Fruit fly (Drosophila melanogaster) whole organism, embryonic: ENCODE data around the gene CG14194.

Experiments
- Bdp1 ChIP-seq: fragments of 200-800 bp; sonication (Bioruptor generic); optimal IDR thresholded peaks from 3 replicates; lab custom pipeline; 2016; ENCODE audit warnings: missing biosample characterization, missing genetic modification characterization
- Blimp-1 ChIP-seq: fragments of 200-800 bp; sonication (Bioruptor generic); optimal IDR thresholded peaks from 3 replicates; lab custom pipeline; 2018; ENCODE audit warnings: missing biosample characterization, missing genetic modification characterization, mild to moderate bottlenecking, moderate library complexity, missing genetic modification reagents
- CG1024 ChIP-seq: fragments of 200-800 bp; sonication (Bioruptor generic); IDR thresholded peaks from 2 replicates; pipeline ENCODE4 v1.3.6; 2022; ENCODE audit warnings: missing biosample characterization, missing genetic modification characterization
- CG10321 ChIP-seq: fragments of 200-800 bp; sonication (Bioruptor generic); IDR thresholded peaks from 2 replicates; pipeline ENCODE4 v1.3.6; 2022; ENCODE audit warnings: missing biosample characterization, missing genetic modification characterization
- CG12155 ChIP-seq: fragments of 200-800 bp; sonication (Bioruptor generic); optimal IDR thresholded peaks from 3 replicates; lab custom pipeline; 2016; ENCODE audit warnings: missing biosample characterization, missing genetic modification characterization
- CG1233 ChIP-seq: fragments of 200-800 bp; sonication (Bioruptor generic); optimal IDR thresholded peaks from 4 replicates; lab custom pipeline; 2018; ENCODE audit warnings: missing biosample characterization, mild to moderate bottlenecking, missing genetic modification characterization
- CG12942 ChIP-seq: fragments of 200-800 bp; sonication (Bioruptor generic); optimal IDR thresholded peaks from 3 replicates; lab custom pipeline; 2016; ENCODE audit warnings: missing biosample characterization, missing genetic modification characterization
- CG14667 ChIP-seq: fragments of 200-800 bp; sonication (Bioruptor generic); IDR thresholded peaks from 2 replicates; pipeline ENCODE4 v1.3.6; 2022; ENCODE audit warnings: missing biosample characterization, missing genetic modification characterization
- CG14860 ChIP-seq: fragments of 200-800 bp; sonication (Bioruptor generic); IDR thresholded peaks from 3 replicates; pipeline ENCODE4 v1.3.6; 2022; ENCODE audit warnings: missing biosample characterization, missing genetic modification characterization; ENCODE audit not compliant: partially characterized antibody
- CG15073 ChIP-seq: fragments of 200-800 bp; sonication (Bioruptor generic); optimal IDR thresholded peaks from 2 replicates; lab custom pipeline; 2016; ENCODE audit warnings: missing biosample characterization, missing genetic modification characterization
- CG1602 ChIP-seq: fragments of 200-800 bp; sonication (Bioruptor generic); optimal IDR thresholded peaks from 3 replicates; lab custom pipeline; 2016; ENCODE audit warnings: missing biosample characterization, missing genetic modification characterization
- CG16815 ChIP-seq: fragments of 200-800 bp; sonication (Bioruptor generic); optimal IDR thresholded peaks from 3 replicates; lab custom pipeline; 2017; ENCODE audit warnings: missing biosample characterization, mild to moderate bottlenecking, missing genetic modification characterization
- CG17186 ChIP-seq: fragments of 200-800 bp; sonication (Bioruptor generic); optimal IDR thresholded peaks from 3 replicates; lab custom pipeline; 2017; ENCODE audit warnings: missing biosample characterization, missing genetic modification reagents, missing genetic modification characterization
- CG17361 ChIP-seq: fragments of 200-800 bp; sonication (Bioruptor generic); IDR thresholded peaks from 3 replicates; pipeline ENCODE4 v1.3.6; 2022; ENCODE audit warnings: missing biosample characterization, missing genetic modification characterization
- CG17385 ChIP-seq: fragments of 200-800 bp; sonication (Bioruptor generic); optimal IDR thresholded peaks from 3 replicates; lab custom pipeline; 2018; ENCODE audit warnings: missing biosample characterization, mild to moderate bottlenecking, missing genetic modification characterization
- CG18599 ChIP-seq: fragments of 200-800 bp; sonication (Bioruptor generic); optimal IDR thresholded peaks from 3 replicates; lab custom pipeline; 2017; ENCODE audit warnings: missing biosample characterization, missing genetic modification characterization, mild to moderate bottlenecking, moderate library complexity, missing genetic modification reagents
- CG30020 ChIP-seq: fragments of 200-800 bp; optimal IDR thresholded peaks from 2 replicates; lab custom pipeline; 2019; ENCODE audit warnings: missing biosample characterization, mild to moderate bottlenecking, missing genetic modification characterization, moderate library complexity
- CG31365 ChIP-seq: fragments of 200-800 bp; sonication (Bioruptor generic); optimal IDR thresholded peaks from 2 replicates; lab custom pipeline; 2018; ENCODE audit warnings: missing biosample characterization, mild to moderate bottlenecking, missing genetic modification characterization
- CG3995 ChIP-seq: fragments of 200-800 bp; sonication (Bioruptor generic); optimal IDR thresholded peaks from 3 replicates; lab custom pipeline; 2016; ENCODE audit warnings: missing biosample characterization, missing genetic modification characterization
- CG4404 ChIP-seq: fragments of 200-800 bp; sonication (Bioruptor generic); IDR thresholded peaks from 2 replicates; pipeline ENCODE4 v1.3.6; 2022; ENCODE audit warnings: missing biosample characterization, missing genetic modification characterization
- CG4424 ChIP-seq: fragments of 200-800 bp; sonication (Bioruptor generic); optimal IDR thresholded peaks from 3 replicates; lab custom pipeline; 2016; ENCODE audit warnings: missing biosample characterization, missing genetic modification characterization
- CG5245 ChIP-seq: fragments of 200-800 bp; sonication (Bioruptor generic); optimal IDR thresholded peaks from 3 replicates; lab custom pipeline; 2016; ENCODE audit warnings: missing biosample characterization, missing genetic modification characterization
- CG6272 ChIP-seq: fragments of 200-800 bp; sonication (Bioruptor generic); IDR thresholded peaks from 2 replicates; pipeline ENCODE4 v1.3.6; 2022; ENCODE audit warnings: missing biosample characterization, missing genetic modification characterization
- CG7745 ChIP-seq: fragments of 200-800 bp; sonication (Bioruptor generic); optimal IDR thresholded peaks from 2 replicates; lab custom pipeline; 2018; ENCODE audit warnings: missing biosample characterization, mild to moderate bottlenecking, missing genetic modification characterization, moderate library complexity
- CG7786 ChIP-seq: fragments of 200-800 bp; sonication (Bioruptor generic); optimal IDR thresholded peaks from 2 replicates; lab custom pipeline; 2016; ENCODE audit warnings: missing biosample characterization, missing genetic modification characterization
- CG9876 ChIP-seq: fragments of 200-800 bp; sonication (Bioruptor generic); optimal IDR thresholded peaks from 2 replicates; lab custom pipeline; 2016; ENCODE audit warnings: missing biosample characterization, missing genetic modification characterization
- Dbx ChIP-seq: fragments of 200-800 bp; sonication (Bioruptor generic); IDR thresholded peaks from 3 replicates; pipeline ENCODE4 v1.3.6; 2022; ENCODE audit warnings: missing biosample characterization, missing genetic modification characterization
- E2f1 ChIP-seq: fragments of 200-800 bp; sonication (Bioruptor generic); IDR thresholded peaks from 2 replicates; pipeline ENCODE4 v1.3.6; 2022; ENCODE audit warnings: missing biosample characterization, missing genetic modification characterization
- H15 ChIP-seq: fragments of 200-800 bp; sonication (Bioruptor generic); IDR thresholded peaks from 3 replicates; pipeline ENCODE4 v1.3.6; 2022; ENCODE audit warnings: missing biosample characterization, missing genetic modification characterization
- Hsf ChIP-seq: fragments of 200-800 bp; sonication (Bioruptor generic); optimal IDR thresholded peaks from 3 replicates; lab custom pipeline; 2016; ENCODE audit warnings: missing biosample characterization, missing genetic modification characterization
- Lpt ChIP-seq: fragments of >200 bp; optimal IDR thresholded peaks from 2 replicates; lab custom pipeline; 2018; ENCODE audit warnings: missing biosample characterization, missing genetic modification characterization
- Mad ChIP-seq: fragments of 200-800 bp; sonication (Bioruptor generic); optimal IDR thresholded peaks from 2 replicates; lab custom pipeline; 2016; ENCODE audit warnings: missing biosample characterization, missing genetic modification characterization
- Mrtf ChIP-seq: fragments of 200-800 bp; sonication (Bioruptor generic); IDR thresholded peaks from 3 replicates; pipeline ENCODE4 v1.3.6; 2022; ENCODE audit warnings: missing biosample characterization, missing genetic modification characterization
- Nf-YA ChIP-seq: fragments of 200-800 bp; sonication (Bioruptor generic); IDR thresholded peaks from 2 replicates; pipeline ENCODE4 v1.3.6; 2022; ENCODE audit warnings: missing biosample characterization, missing genetic modification characterization
- Spps ChIP-seq: fragments of 200-800 bp; sonication (Bioruptor generic); optimal IDR thresholded peaks from 2 replicates; lab custom pipeline; 2018; ENCODE audit warnings: missing biosample characterization, mild to moderate bottlenecking, missing genetic modification characterization
- Xbp1 ChIP-seq: fragments of 200-800 bp; sonication (Bioruptor generic); optimal IDR thresholded peaks from 3 replicates; lab custom pipeline; 2016; ENCODE audit warnings: missing biosample characterization, mild to moderate bottlenecking, missing genetic modification characterization
- ap ChIP-seq: fragments of 200-800 bp; sonication (Bioruptor generic); IDR thresholded peaks from 2 replicates; pipeline ENCODE4 v1.3.6; 2022; ENCODE audit warnings: missing biosample characterization, missing genetic modification characterization
- bbx ChIP-seq: fragments of 200-800 bp; sonication (Bioruptor generic); IDR thresholded peaks from 2 replicates; pipeline ENCODE4 v1.3.6; 2022; ENCODE audit warnings: missing biosample characterization, missing genetic modification characterization; ENCODE audit not compliant: partially characterized antibody
- chn ChIP-seq: fragments of 200-800 bp; sonication (Bioruptor generic); optimal IDR thresholded peaks from 2 replicates; lab custom pipeline; 2016; ENCODE audit warnings: missing biosample characterization, missing genetic modification characterization
- esg ChIP-seq: fragments of 200-800 bp; sonication (Bioruptor generic); conservative IDR thresholded peaks from 2 replicates; pipeline ENCODE4 v1.3.6; 2022; ENCODE audit warnings: missing biosample characterization, missing genetic modification characterization
- gro ChIP-seq: fragments of 200-800 bp; sonication (Bioruptor generic); optimal IDR thresholded peaks from 2 replicates; lab custom pipeline; 2016; ENCODE audit warnings: missing biosample characterization, missing genetic modification characterization
- maf-S ChIP-seq: fragments of 200-800 bp; sonication (Bioruptor generic); optimal IDR thresholded peaks from 2 replicates; lab custom pipeline; 2016; ENCODE audit warnings: missing biosample characterization, missing genetic modification characterization
- nerfin-2 ChIP-seq: fragments of 200-800 bp; sonication (Bioruptor generic); IDR thresholded peaks from 2 replicates; pipeline ENCODE4 v1.3.6; 2022; ENCODE audit warnings: missing biosample characterization, missing genetic modification characterization; ENCODE audit not compliant: partially characterized antibody
- nom ChIP-seq: fragments of 200-800 bp; sonication (Bioruptor generic); optimal IDR thresholded peaks from 2 replicates; lab custom pipeline; 2017; ENCODE audit warnings: missing biosample characterization, missing genetic modification characterization, mild to moderate bottlenecking, moderate library complexity, missing genetic modification reagents
- onecut ChIP-seq: fragments of 200-800 bp; sonication (Bioruptor generic); IDR thresholded peaks from 2 replicates; pipeline ENCODE4 v1.3.6; 2022; ENCODE audit warnings: missing biosample characterization, missing genetic modification characterization
- org-1 ChIP-seq: fragments of 200-800 bp; sonication (Bioruptor generic); optimal IDR thresholded peaks from 2 replicates; lab custom pipeline; 2017; ENCODE audit warnings: missing biosample characterization, missing genetic modification characterization
- p53 ChIP-seq: fragments of 200-800 bp; sonication (Bioruptor generic); optimal IDR thresholded peaks from 2 replicates; lab custom pipeline; 2016; ENCODE audit warnings: missing biosample characterization, missing genetic modification characterization
- pb ChIP-seq: fragments of 200-800 bp; sonication (Bioruptor generic); optimal IDR thresholded peaks from 3 replicates; lab custom pipeline; 2016; ENCODE audit warnings: missing biosample characterization, missing genetic modification characterization
- ro ChIP-seq: fragments of 200-800 bp; sonication (Bioruptor generic); IDR thresholded peaks from 2 replicates; pipeline ENCODE4 v1.3.6; 2022; ENCODE audit warnings: missing biosample characterization, missing genetic modification characterization
- sob ChIP-seq: fragments of 200-800 bp; sonication (Bioruptor generic); IDR thresholded peaks from 2 replicates; pipeline ENCODE4 v1.3.6; 2022; ENCODE audit warnings: missing biosample characterization, missing genetic modification characterization
- sug ChIP-seq: fragments of 200-800 bp; optimal IDR thresholded peaks from 2 replicates; lab custom pipeline; 2019; ENCODE audit warnings: missing biosample characterization, mild to moderate bottlenecking, missing genetic modification characterization, moderate library complexity
- toy ChIP-seq: fragments of 200-800 bp; sonication (Bioruptor generic); IDR thresholded peaks from 2 replicates; pipeline ENCODE4 v1.3.6; 2022; ENCODE audit warnings: missing biosample characterization, missing genetic modification characterization
- wor ChIP-seq: fragments of 200-800 bp; sonication (Bioruptor generic); IDR thresholded peaks from 2 replicates; pipeline ENCODE4 v1.3.6; 2022; ENCODE audit warnings: missing biosample characterization, missing genetic modification characterization
- yki ChIP-seq: fragments of >200 bp; optimal IDR thresholded peaks from 3 replicates; lab custom pipeline; 2018

The CG14194 gene

DNA sequence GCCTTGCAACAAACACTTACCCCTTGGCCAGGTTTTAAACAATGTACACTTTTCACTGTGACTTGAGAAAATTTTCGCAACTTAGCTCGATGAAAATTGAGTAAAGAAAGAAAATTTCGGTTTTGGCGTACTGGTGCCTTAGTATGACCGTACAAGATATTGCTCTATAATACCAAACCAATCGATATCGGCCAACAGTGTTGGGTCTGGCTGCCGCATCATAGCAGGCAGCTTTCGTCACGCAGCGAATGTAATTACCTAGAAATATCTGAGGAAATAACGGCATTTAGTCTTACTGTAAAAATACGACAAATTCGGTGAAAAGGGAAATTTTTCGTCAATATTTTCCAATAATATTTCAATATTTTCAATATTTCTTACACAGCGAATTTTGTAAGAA, 14.7 kb downstream of the CG14194 start, which contains the start of gene Ulp1 (continued):
- peak; percentile 40 for TF ChIP-seq CG30020 (tag; lab: Kevin White, UChicago)
- TF ChIP-seq p53 (GFP tag; lab: Kevin White, UChicago): no peak
- TF ChIP-seq CG10321 (GFP tag; lab: Robert Waterston, UW): no peak
- TF ChIP-seq CG4424 (GFP tag; lab: Kevin White, UChicago): no peak
- TF ChIP-seq H15 (GFP tag; lab: Robert Waterston, UW): no peak
- no peak for TF ChIP-seq CG14667
- peak; percentile 76 for TF ChIP-seq CG3995 (GFP tag; lab: Kevin White, UChicago)
- TF ChIP-seq nerfin-2 (GFP tag; lab: Robert Waterston, UW): no peak
- peak; percentile 3 for TF ChIP-seq CG17385
- peak; percentile 52 for TF ChIP-seq CG17186 (GFP tag; lab: Kevin White, UChicago)
- TF ChIP-seq gro (GFP tag; lab: Kevin White, UChicago): peak; percentile 29
- no peak for TF ChIP-seq CG18599
- peak; percentile 13 for TF ChIP-seq Xbp1 (GFP tag; lab: Kevin White, UChicago)
- peak; percentile 45 for TF ChIP-seq bbx
- TF ChIP-seq pb (GFP tag; lab: Kevin White, UChicago): peak; percentile 12
- TF ChIP-seq CG7786: no peak
- TF ChIP-seq CG12155 (GFP tag; lab: Kevin White, UChicago): peak; percentile 3
- TF ChIP-seq CG7745 (tag; lab: Kevin White, UChicago): no peak
- TF ChIP-seq ro (GFP tag; lab: Robert Waterston, UW): no peak
- TF ChIP-seq CG6272: no peak
- no peak for TF ChIP-seq Nf-YA (GFP tag; lab: Robert Waterston, UW)
- no peak for TF ChIP-seq CG4404
- no peak for TF ChIP-seq Blimp-1 (GFP tag; lab: Kevin White, UChicago)
- no peak for TF ChIP-seq CG5245 (GFP tag; lab: Kevin White, UChicago)
- no peak for TF ChIP-seq Lpt (GFP tag; lab: Kevin White, UChicago)
- TF ChIP-seq org-1: no peak
- no peak for TF ChIP-seq CG31365 (tag; lab: Kevin White, UChicago)
- peak; percentile 93 for TF ChIP-seq onecut
- no peak for TF ChIP-seq Bdp1 (GFP tag; lab: Kevin White, UChicago)
- no peak for TF ChIP-seq yki
- peak; percentile 21 for TF ChIP-seq Mad (GFP tag; lab: Kevin White, UChicago)
- no peak for TF ChIP-seq Spps
- TF ChIP-seq Dbx (GFP tag; lab: Robert Waterston, UW): no peak
- TF ChIP-seq sob (GFP tag; lab: Robert Waterston, UW): peak; percentile 42
- no peak for TF ChIP-seq CG1024 (GFP tag; lab: Robert Waterston, UW)
- no peak for TF ChIP-seq ap (GFP tag; lab: Robert Waterston, UW)
- peak; percentile 30 for TF ChIP-seq sug (tag; lab: Kevin White, UChicago)
- no peak for TF ChIP-seq chn (GFP tag; lab: Kevin White, UChicago)
- no peak for TF ChIP-seq E2f1 (GFP tag; lab: Robert Waterston, UW)
- TF ChIP-seq CG12942: no peak
- TF ChIP-seq Mrtf (GFP tag; lab: Robert Waterston, UW): no peak
- peak; percentile 4 for TF ChIP-seq CG9876 (GFP tag; lab: Kevin White, UChicago)
- no peak for TF ChIP-seq CG1602 (GFP tag; lab: Kevin White, UChicago)
- no peak for TF ChIP-seq Hsf (GFP tag; lab: Kevin White, UChicago)
- TF ChIP-seq CG16815 (GFP tag; lab: Kevin White, UChicago): no peak
- TF ChIP-seq CG14860 (GFP tag; lab: Robert Waterston, UW): no peak
- no peak for TF ChIP-seq maf-S
- no peak for TF ChIP-seq wor (GFP tag; lab: Robert Waterston, UW)
- peak; percentile 17; the same call in 1 of the 3 replicates for TF ChIP-seq CG17361 (GFP tag; lab: Robert Waterston, UW)
- no peak for TF ChIP-seq esg (GFP tag; lab: Robert Waterston, UW)
- no peak for TF ChIP-seq toy (GFP tag; lab: Robert Waterston, UW)
- TF ChIP-seq CG15073: no peak
- no peak for TF ChIP-seq nom (GFP tag; lab: Kevin White, UChicago)
- TF ChIP-seq CG1233 (GFP tag; lab: Kevin White, UChicago): no peak
